Fruit fly (Drosophila melanogaster) whole organism, adult: ENCODE data around the gene CG32249.

Source experiments
- CG11617 ChIP-seq: fragments of 200-800 bp; sonication (Bioruptor generic); optimal IDR thresholded peaks from 2 replicates; lab custom pipeline; 2017; ENCODE audit warnings: mild to moderate bottlenecking, missing biosample characterization, missing genetic modification reagents, missing genetic modification characterization
- CG12768 ChIP-seq: fragments of 200-800 bp; sonication (Bioruptor generic); optimal IDR thresholded peaks from 2 replicates; lab custom pipeline; 2017; ENCODE audit warnings: missing biosample characterization, missing genetic modification characterization, mild to moderate bottlenecking, moderate library complexity, missing genetic modification reagents
- CG5204 ChIP-seq: fragments of 200-800 bp; sonication (Bioruptor generic); optimal IDR thresholded peaks from 2 replicates; lab custom pipeline; 2016; ENCODE audit warnings: missing biosample characterization, missing genetic modification characterization
- Crg-1 ChIP-seq: fragments of 200-800 bp; sonication (Bioruptor generic); optimal IDR thresholded peaks from 2 replicates; lab custom pipeline; 2016; ENCODE audit warnings: missing biosample characterization, missing genetic modification characterization
- Hr96 ChIP-seq: fragments of 200-800 bp; sonication (Bioruptor generic); optimal IDR thresholded peaks from 2 replicates; lab custom pipeline; 2016; ENCODE audit warnings: missing biosample characterization, missing genetic modification characterization
- Mnt ChIP-seq: fragments of 200-800 bp; sonication (Bioruptor generic); optimal IDR thresholded peaks from 2 replicates; lab custom pipeline; 2016; ENCODE audit warnings: missing biosample characterization, mild to moderate bottlenecking, missing genetic modification characterization
- bab1 ChIP-seq: fragments of 200-800 bp; sonication (Bioruptor generic); optimal IDR thresholded peaks from 3 replicates; lab custom pipeline; 2019; ENCODE audit warnings: missing biosample characterization, mild to moderate bottlenecking, missing genetic modification characterization, moderate library complexity
- cic ChIP-seq: fragments of 200-800 bp; sonication (Bioruptor generic); optimal IDR thresholded peaks from 2 replicates; lab custom pipeline; 2017; ENCODE audit warnings: missing biosample characterization, mild to moderate bottlenecking, missing genetic modification characterization, moderate library complexity
- cnc ChIP-seq, 2 experiments: fragments of >200 bp; optimal IDR thresholded peaks; 2 replicates each; lab custom pipeline; 2017
- pad ChIP-seq: fragments of 200-800 bp; sonication (Bioruptor generic); optimal IDR thresholded peaks from 3 replicates; lab custom pipeline; 2017; ENCODE audit warnings: missing biosample characterization, missing genetic modification characterization, mild to moderate bottlenecking, moderate library complexity, missing genetic modification reagents
- tj ChIP-seq: fragments of 200-800 bp; sonication (Bioruptor generic); optimal IDR thresholded peaks from 3 replicates; lab custom pipeline; 2017; ENCODE audit warnings: missing biosample characterization, mild to moderate bottlenecking, missing genetic modification characterization, moderate library complexity
- toe ChIP-seq: fragments of 200-800 bp; sonication (Bioruptor generic); optimal IDR thresholded peaks from 2 replicates; lab custom pipeline; 2016; ENCODE audit warnings: missing biosample characterization, missing genetic modification characterization

dm6 chr3L:4471449-4471848, 1.6 kb downstream of the CG32249 start, which contains the start of gene CG32248:
- TF ChIP-seq Mnt (GFP tag; lab: Kevin White, UChicago) (no peak), cnc (optimal IDR thresholded peaks at IDR 0.05; lab: Kevin White, UChicago) (no peak), toe (GFP tag; lab: Kevin White, UChicago) (no peak), CG12768 (GFP tag; lab: Kevin White, UChicago) (no peak), pad (no peak), CG11617 (GFP tag; lab: Kevin White, UChicago) (no peak), Crg-1 (GFP tag; lab: Kevin White, UChicago) (no peak), tj (no peak), bab1 (no peak), CG5204 (GFP tag; lab: Kevin White, UChicago) (no peak), Hr96 (GFP tag; lab: Kevin White, UChicago) (no peak), cic (GFP tag; lab: Kevin White, UChicago) (no peak)
